Fruit fly (Drosophila melanogaster) whole organism, pupa: ENCODE data around the gene Gs1.

ENCODE experiments used
- CG10348 ChIP-seq: fragments of 200-800 bp; sonication (Bioruptor generic); IDR thresholded peaks from 2 replicates; pipeline ENCODE4 v1.3.6; 2022; ENCODE audit warnings: missing biosample characterization, missing genetic modification characterization
- CG12605 ChIP-seq: fragments of 200-800 bp; sonication (Bioruptor generic); IDR thresholded peaks from 2 replicates; pipeline ENCODE4 v1.3.6; 2022; ENCODE audit warnings: missing biosample characterization, missing genetic modification characterization
- CG13204 ChIP-seq: fragments of 200-800 bp; sonication (Bioruptor generic); optimal IDR thresholded peaks from 2 replicates; lab custom pipeline; 2018; ENCODE audit warnings: missing biosample characterization, mild to moderate bottlenecking, missing genetic modification characterization, moderate library complexity
- CG14655 ChIP-seq: fragments of 200-800 bp; sonication (Bioruptor generic); optimal IDR thresholded peaks from 3 replicates; lab custom pipeline; 2017; ENCODE audit warnings: mild to moderate bottlenecking, missing biosample characterization, missing genetic modification reagents, missing genetic modification characterization
- CG15710 ChIP-seq: fragments of 200-800 bp; sonication (Bioruptor generic); optimal IDR thresholded peaks from 2 replicates; lab custom pipeline; 2018; ENCODE audit warnings: missing biosample characterization, mild to moderate bottlenecking, missing genetic modification characterization, moderate library complexity
- CG17806 ChIP-seq: fragments of 200-800 bp; sonication (Bioruptor generic); optimal IDR thresholded peaks from 2 replicates; lab custom pipeline; 2018; ENCODE audit warnings: missing biosample characterization, mild to moderate bottlenecking, missing genetic modification characterization, moderate library complexity
- CG32121 ChIP-seq: fragments of 200-800 bp; sonication (Bioruptor generic); IDR thresholded peaks from 2 replicates; pipeline ENCODE4 v1.3.6; 2022; ENCODE audit warnings: missing biosample characterization, missing genetic modification characterization
- CG34367 ChIP-seq: fragments of 200-800 bp; sonication (Bioruptor generic); optimal IDR thresholded peaks from 2 replicates; lab custom pipeline; 2018; ENCODE audit warnings: missing biosample characterization, mild to moderate bottlenecking, missing genetic modification characterization
- CG4496 ChIP-seq: fragments of 200-800 bp; sonication (Bioruptor generic); IDR thresholded peaks from 3 replicates; pipeline ENCODE4 v1.3.6; 2022; ENCODE audit warnings: missing biosample characterization, missing genetic modification characterization
- CG8159 ChIP-seq: fragments of 200-800 bp; sonication (Bioruptor generic); optimal IDR thresholded peaks from 3 replicates; lab custom pipeline; 2018; ENCODE audit warnings: missing biosample characterization, mild to moderate bottlenecking, missing genetic modification characterization, moderate library complexity
- CG8301 ChIP-seq: fragments of 200-800 bp; sonication (Bioruptor generic); optimal IDR thresholded peaks from 2 replicates; lab custom pipeline; 2018; ENCODE audit warnings: missing biosample characterization, mild to moderate bottlenecking, missing genetic modification characterization
- CG9948 ChIP-seq: fragments of 200-800 bp; sonication (Bioruptor generic); optimal IDR thresholded peaks from 2 replicates; lab custom pipeline; 2018; ENCODE audit warnings: missing biosample characterization, mild to moderate bottlenecking, missing genetic modification characterization, moderate library complexity
- D1 ChIP-seq: fragments of 200-800 bp; sonication (Bioruptor generic); optimal IDR thresholded peaks from 2 replicates; lab custom pipeline; 2018; ENCODE audit warnings: missing biosample characterization, mild to moderate bottlenecking, missing genetic modification characterization, moderate library complexity
- EcR ChIP-seq: fragments of 200-800 bp; sonication (Bioruptor generic); optimal IDR thresholded peaks from 3 replicates; lab custom pipeline; 2019; ENCODE audit warnings: missing biosample characterization, missing genetic modification characterization, mild to moderate bottlenecking, moderate library complexity, missing genetic modification reagents
- Ets98B ChIP-seq: fragments of 200-800 bp; sonication (Bioruptor generic); IDR thresholded peaks from 2 replicates; pipeline ENCODE4 v1.3.6; 2022; ENCODE audit warnings: missing biosample characterization, missing genetic modification characterization
- Pif1A ChIP-seq: fragments of 200-800 bp; sonication (Bioruptor generic); optimal IDR thresholded peaks from 3 replicates; lab custom pipeline; 2016; ENCODE audit warnings: missing biosample characterization, missing genetic modification characterization
- Pif1B ChIP-seq: fragments of 200-800 bp; sonication (Bioruptor generic); optimal IDR thresholded peaks from 3 replicates; lab custom pipeline; 2016; ENCODE audit warnings: missing biosample characterization, missing genetic modification characterization
- Snoo ChIP-seq: fragments of 200-800 bp; sonication (Bioruptor generic); optimal IDR thresholded peaks from 3 replicates; lab custom pipeline; 2017; ENCODE audit warnings: missing biosample characterization, mild to moderate bottlenecking, missing genetic modification characterization, inconsistent platforms
- fd96Ca ChIP-seq: fragments of 200-800 bp; sonication (Bioruptor generic); IDR thresholded peaks from 3 replicates; pipeline ENCODE4 v1.3.6; 2022; ENCODE audit warnings: missing biosample characterization, missing genetic modification characterization
- gl ChIP-seq: fragments of 200-800 bp; sonication (Bioruptor generic); optimal IDR thresholded peaks from 2 replicates; lab custom pipeline; 2018; ENCODE audit warnings: missing biosample characterization, mild to moderate bottlenecking, missing genetic modification characterization
- rn ChIP-seq: fragments of 200-800 bp; sonication (Bioruptor generic); IDR thresholded peaks from 2 replicates; pipeline ENCODE4 v1.3.6; 2022; ENCODE audit warnings: missing biosample characterization, missing genetic modification characterization

Gene Gs1

dm6 chr2L:88528-88927 lies 43.3 kb upstream of the Gs1 start:
- no peak for TF ChIP-seq CG17806 (tag; lab: Kevin White, UChicago)
- TF ChIP-seq EcR: peak; percentile 38
- TF ChIP-seq, all 21 proteins: peak for 1

- TF ChIP-seq CG13204 (no peak), EcR (no peak), Pif1B (GFP tag; lab: Kevin White, UChicago) (no peak), Ets98B (GFP tag; lab: Robert Waterston, UW) (no peak), Pif1A (GFP tag; lab: Kevin White, UChicago) (no peak), D1 (tag; lab: Kevin White, UChicago) (no peak), CG12605 (GFP tag; lab: Robert Waterston, UW) (no peak), fd96Ca (GFP tag; lab: Robert Waterston, UW) (no peak), CG15710 (no peak), CG4496 (GFP tag; lab: Robert Waterston, UW) (no peak), Snoo (tag; lab: Kevin White, UChicago) (no peak), CG14655 (GFP tag; lab: Kevin White, UChicago) (no peak), CG17806 (tag; lab: Kevin White, UChicago) (no peak), CG8159 (no peak), CG8301 (tag; lab: Kevin White, UChicago) (no peak), rn (no peak), gl (tag; lab: Kevin White, UChicago) (no peak)
Measured at dm6 chr2L:89158-89557, 42.7 kb upstream of the Gs1 start.

- TF ChIP-seq D1 (tag; lab: Kevin White, UChicago) (no peak), CG8159 (no peak), CG4496 (GFP tag; lab: Robert Waterston, UW) (no peak), CG10348 (GFP tag; lab: Robert Waterston, UW) (no peak)
Measured at dm6 chr2L:90081-90480, 41.8 kb upstream of the Gs1 start.

dm6 chr2L:91333-91732 lies 40.5 kb upstream of the Gs1 start:
- TF ChIP-seq D1 (tag; lab: Kevin White, UChicago): no peak
- no peak for TF ChIP-seq fd96Ca (GFP tag; lab: Robert Waterston, UW)
- no peak for TF ChIP-seq CG15710
- TF ChIP-seq CG32121 (GFP tag; lab: Robert Waterston, UW): no peak
- no peak for TF ChIP-seq CG8159
- TF ChIP-seq CG10348 (GFP tag; lab: Robert Waterston, UW): no peak
- TF ChIP-seq CG13204: no peak
- TF ChIP-seq CG34367 (tag; lab: Kevin White, UChicago): no peak
- no peak for TF ChIP-seq Pif1B (GFP tag; lab: Kevin White, UChicago)
- no peak for TF ChIP-seq Snoo (tag; lab: Kevin White, UChicago)
- no peak for TF ChIP-seq CG17806 (tag; lab: Kevin White, UChicago)
- no peak for TF ChIP-seq Ets98B (GFP tag; lab: Robert Waterston, UW)
- TF ChIP-seq CG14655 (GFP tag; lab: Kevin White, UChicago): no peak
- TF ChIP-seq CG4496 (GFP tag; lab: Robert Waterston, UW): no peak
- no peak for TF ChIP-seq rn
- TF ChIP-seq CG9948: no peak
- no peak for TF ChIP-seq CG8301 (tag; lab: Kevin White, UChicago)
- TF ChIP-seq gl (tag; lab: Kevin White, UChicago): no peak

dm6 chr2L:91830-92229 lies 40.0 kb upstream of the Gs1 start:
- TF ChIP-seq Ets98B (GFP tag; lab: Robert Waterston, UW) (peak; percentile 43; the same call in 1 of the 2 replicates), CG17806 (tag; lab: Kevin White, UChicago) (peak; percentile 87), CG32121 (GFP tag; lab: Robert Waterston, UW) (no peak), fd96Ca (GFP tag; lab: Robert Waterston, UW) (no peak; the same call in 2 of the 3 replicates), CG34367 (tag; lab: Kevin White, UChicago) (peak; percentile 87), CG4496 (GFP tag; lab: Robert Waterston, UW) (peak; percentile 80), Pif1B (GFP tag; lab: Kevin White, UChicago) (peak; percentile 87), CG15710 (peak; percentile 90), CG14655 (GFP tag; lab: Kevin White, UChicago) (peak; percentile 90), CG10348 (GFP tag; lab: Robert Waterston, UW) (no peak), CG13204 (no peak), CG8159 (peak; percentile 87), Pif1A (GFP tag; lab: Kevin White, UChicago) (peak; percentile 81), CG9948 (peak; percentile 78), CG12605 (GFP tag; lab: Robert Waterston, UW) (no peak), D1 (tag; lab: Kevin White, UChicago) (peak; percentile 57), gl (tag; lab: Kevin White, UChicago) (peak; percentile 82), CG8301 (tag; lab: Kevin White, UChicago) (peak; percentile 86), rn (no peak), EcR (peak; percentile 44), Snoo (tag; lab: Kevin White, UChicago) (peak; percentile 71)

dm6 chr2L:92993-93392 lies 38.9 kb upstream of the Gs1 start:
- TF ChIP-seq CG34367 (tag; lab: Kevin White, UChicago): no peak
- peak; percentile 54; the same call in 1 of the 2 replicates for TF ChIP-seq Ets98B (GFP tag; lab: Robert Waterston, UW)
- TF ChIP-seq fd96Ca (GFP tag; lab: Robert Waterston, UW): 0 out of 3 replicates have a peak, but pooled peaks have one; percentile 27

- TF ChIP-seq CG15710 (no peak), CG32121 (GFP tag; lab: Robert Waterston, UW) (peak; percentile 20; the same call in 1 of the 2 replicates), CG8301 (tag; lab: Kevin White, UChicago) (no peak), EcR (no peak)
- TF ChIP-seq, all 21 proteins: peak for 1
Measured at dm6 chr2L:94096-94495, 37.8 kb upstream of the Gs1 start.
